Fruit fly (Drosophila melanogaster) S2 (cell line): ENCODE results near the gene Srrm1.

Experiments used
- CG8478 ChIP-seq: fragments of >200 bp; optimal IDR thresholded peaks from 2 replicates; lab custom pipeline; 2018
- CTCF ChIP-seq, 2 experiments: fragments of >200 bp; optimal IDR thresholded peaks; 2 replicates each; lab custom pipeline; 2018

DNA sequence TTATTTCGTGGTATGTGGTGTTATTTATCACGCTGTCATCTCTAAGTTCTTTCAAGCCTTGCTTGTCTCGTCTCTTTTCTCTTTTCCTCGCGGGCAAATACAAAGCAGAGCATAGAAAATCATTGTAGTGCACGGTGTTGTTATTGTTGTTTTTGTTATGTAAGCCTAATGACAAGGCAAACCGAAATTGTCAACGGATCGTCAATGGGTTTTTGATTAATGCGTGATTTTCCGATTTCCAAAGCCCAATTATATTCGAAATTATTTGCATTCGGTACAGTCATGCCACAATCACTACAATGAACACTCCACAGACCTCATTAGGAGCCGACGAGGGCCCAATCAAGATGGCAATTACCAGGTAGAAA is 3.7 kb upstream of the Srrm1 start:
- TF ChIP-seq CG8478 (lab: Kevin White, UChicago): no peak
- no peak for TF ChIP-seq CTCF (optimal IDR thresholded peaks at IDR 0.05; lab: Kevin White, UChicago)
